Worm (Caenorhabditis elegans): ENCODE data around the gene sfxn-1.4.

DNA sequence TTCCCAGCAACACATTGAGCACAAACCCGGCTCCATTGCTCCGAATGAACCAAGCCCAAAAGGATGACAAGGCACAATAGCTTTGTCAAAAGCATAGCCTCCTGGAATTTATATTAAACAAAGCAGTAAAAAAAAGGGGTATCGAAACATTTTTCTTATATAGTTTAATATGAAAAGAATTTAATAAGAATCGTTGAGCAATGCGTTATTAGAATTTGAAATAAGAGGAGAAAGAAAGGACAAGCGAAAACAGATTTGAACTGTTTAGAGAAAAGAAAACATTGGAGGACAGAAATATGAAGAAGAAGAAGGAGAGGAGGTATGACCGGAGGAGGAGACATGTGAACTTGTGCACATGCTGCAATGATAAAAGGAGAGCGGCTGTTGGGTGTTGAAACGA lies 4.1 kb upstream of the sfxn-1.4 start, which contains the start of gene C47D12.5:
- TF ChIP-seq C08G9.2 (tag; optimal IDR thresholded peaks at IDR 0.05) (no peak), nhr-11 (tag; optimal IDR thresholded peaks at IDR 0.05) (no peak), unc-3 (GFP tag; conservative IDR thresholded peaks at IDR 0.05) (no peak), unc-3 (tag; optimal IDR thresholded peaks at IDR 0.05) (no peak)

All from whole organism, late embryonic.